Fruit fly (Drosophila melanogaster): ENCODE results near the gene mfas.
A peak's percentile ranks its signal among the peaks of the same experiment; 100 is the strongest.

- TF ChIP-seq Hr39 (GFP tag; optimal IDR thresholded peaks at IDR 0.05) (peak; percentile 87), CG9139 (GFP tag; optimal IDR thresholded peaks at IDR 0.05) (no peak), acj6 (GFP tag; optimal IDR thresholded peaks at IDR 0.05) (peak; percentile 83), achi (GFP tag; optimal IDR thresholded peaks at IDR 0.05) (peak; percentile 77), Ets21C (GFP tag; optimal IDR thresholded peaks at IDR 0.05) (peak; percentile 82), CG8632 (GFP tag; optimal IDR thresholded peaks at IDR 0.05) (peak; percentile 55), CG16779 (tag; optimal IDR thresholded peaks at IDR 0.05) (no peak), svp (GFP tag) (peak; percentile 94), pdm3 (GFP tag; optimal IDR thresholded peaks at IDR 0.05) (no peak), CG1621 (tag; optimal IDR thresholded peaks at IDR 0.05) (no peak), salr (GFP tag; optimal IDR thresholded peaks at IDR 0.05) (peak in 1 of 2 experiments; percentile 66), Lpt (GFP tag; optimal IDR thresholded peaks at IDR 0.05) (peak; percentile 74), Sox14 (GFP tag; optimal IDR thresholded peaks at IDR 0.05) (peak; percentile 75)
Measured at dm6 chr3R:12010202-12010824, 17.2 kb upstream of the mfas start, which contains the start of the genes KLHL18 and GCC185.

Data from whole organism, prepupa.